Worm (Caenorhabditis elegans) whole organism, L1 larva: ENCODE measurements around the gene sars-1.

ENCODE experiments used
- ceh-63 ChIP-seq: fragments of 200-800 bp; sonication (Bioruptor generic); optimal IDR thresholded peaks from 2 replicates; lab custom pipeline; 2018; ENCODE audit warnings: mild to moderate bottlenecking, missing genetic modification characterization, missing compliant biosample characterization
- ceh-8 ChIP-seq: fragments of 200-800 bp; sonication (Bioruptor generic); optimal IDR thresholded peaks from 2 replicates; lab custom pipeline; 2018; ENCODE audit warnings: mild to moderate bottlenecking, missing genetic modification characterization, moderate library complexity, missing compliant biosample characterization
- fkh-4 ChIP-seq: sonication (generic microtip); optimal IDR thresholded peaks from 2 replicates; lab custom pipeline; 2016; ENCODE audit warnings: missing compliant biosample characterization, missing genetic modification characterization, borderline replicate concordance
- lsy-2 ChIP-seq, 2 experiments: fragments of 150-350 bp; optimal IDR thresholded peaks; 2 replicates each; lab custom pipeline; 2014; ENCODE audit warnings: missing biosample characterization in 2 of 2, missing genetic modification characterization in 2 of 2
- nhr-237 ChIP-seq: fragments of 150-350 bp; optimal IDR thresholded peaks from 2 replicates; lab custom pipeline; 2014; ENCODE audit warnings: missing biosample characterization, missing genetic modification characterization
- nhr-85 ChIP-seq: sonication (generic microtip); peaks from one replicate; lab custom pipeline; 2016; ENCODE audit warnings: missing genetic modification characterization, inconsistent platforms, missing compliant biosample characterization
- unc-130 ChIP-seq: fragments of 150-350 bp; optimal IDR thresholded peaks from 2 replicates; lab custom pipeline; 2017; ENCODE audit warnings: missing biosample characterization, missing genetic modification characterization, inconsistent platforms
- ztf-11 ChIP-seq, 2 experiments: sonication (generic microtip); optimal IDR thresholded peaks; 2 replicates each; lab custom pipeline; 2016 to 2017; ENCODE audit warnings: missing genetic modification characterization in 2 of 2, missing biosample characterization in 1 of 2, missing compliant biosample characterization in 1 of 2

ce11 chrIV:9982895-9983294, 20.6 kb upstream of the sars-1 start, which contains the start of gene mam-2:
- TF ChIP-seq fkh-4 (tag; lab: Kevin White, UChicago) (no peak), nhr-85 (tag; lab: Kevin White, UChicago) (no peak), unc-130 (tag; lab: Kevin White, UChicago) (no peak), lsy-2 (tag; optimal IDR thresholded peaks at IDR 0.05; lab: Kevin White, UChicago) (no peak), ztf-11 (tag; optimal IDR thresholded peaks at IDR 0.05; lab: Kevin White, UChicago) (no peak), ceh-8 (GFP tag; lab: Kevin White, UChicago) (no peak), nhr-237 (tag; lab: Kevin White, UChicago) (no peak), ceh-63 (GFP tag; lab: Kevin White, UChicago) (no peak)
